Worm (Caenorhabditis elegans) whole organism, late embryonic: ENCODE measurements around the gene ric-4.

Experiments used
- C08G9.2 ChIP-seq: sonication (generic microtip); optimal IDR thresholded peaks from 2 replicates; lab custom pipeline; 2016; ENCODE audit warnings: mild to moderate bottlenecking, missing genetic modification characterization, moderate library complexity, missing compliant biosample characterization
- C38D4.7 ChIP-seq: fragments of 200-800 bp; sonication (Bioruptor generic); optimal IDR thresholded peaks from 2 replicates; lab custom pipeline; 2018; ENCODE audit warnings: mild to moderate bottlenecking, missing genetic modification characterization, moderate library complexity, missing compliant biosample characterization
- ceh-14 ChIP-seq: sonication (generic microtip); optimal IDR thresholded peaks from 2 replicates; lab custom pipeline; 2016; ENCODE audit warnings: missing genotype, missing genetic modification characterization, missing compliant biosample characterization
- ceh-30 ChIP-seq: fragments of 150-350 bp; optimal IDR thresholded peaks from 2 replicates; lab custom pipeline; 2014; ENCODE audit warnings: missing biosample characterization, missing genetic modification characterization
- ceh-34 ChIP-seq: sonication (generic microtip); optimal IDR thresholded peaks from 2 replicates; lab custom pipeline; 2016; ENCODE audit warnings: mild to moderate bottlenecking, missing genetic modification characterization, missing compliant biosample characterization
- ceh-48 ChIP-seq: sonication (generic microtip); optimal IDR thresholded peaks from 2 replicates; lab custom pipeline; 2016; ENCODE audit warnings: missing genetic modification characterization, inconsistent platforms, missing compliant biosample characterization
- ceh-6 ChIP-seq: fragments of 200-800 bp; sonication (Bioruptor generic); optimal IDR thresholded peaks from 2 replicates; lab custom pipeline; 2018; ENCODE audit warnings: mild to moderate bottlenecking, missing genetic modification characterization, missing compliant biosample characterization
- ceh-9 ChIP-seq: sonication (generic microtip); optimal IDR thresholded peaks from 2 replicates; lab custom pipeline; 2016; ENCODE audit warnings: mild to moderate bottlenecking, missing genetic modification characterization, inconsistent platforms, missing compliant biosample characterization
- che-1 ChIP-seq: sonication (generic microtip); optimal IDR thresholded peaks from 2 replicates; lab custom pipeline; 2016; ENCODE audit warnings: mild to moderate bottlenecking, missing genetic modification characterization, missing compliant biosample characterization
- dve-1 ChIP-seq: sonication (generic microtip); optimal IDR thresholded peaks from 2 replicates; lab custom pipeline; 2017; ENCODE audit warnings: antibody characterized with exemption, mild to moderate bottlenecking, missing genetic modification characterization, missing compliant biosample characterization
- elt-2 ChIP-seq: sonication (generic microtip); optimal IDR thresholded peaks from 2 replicates; lab custom pipeline; 2016; ENCODE audit warnings: missing genetic modification reagents, missing genetic modification characterization, missing compliant biosample characterization
- fax-1 ChIP-seq: sonication (generic microtip); optimal IDR thresholded peaks from 2 replicates; lab custom pipeline; 2016; ENCODE audit warnings: missing genotype, missing genetic modification characterization, missing compliant biosample characterization
- hlh-13 ChIP-seq: fragments of 200-800 bp; sonication (Bioruptor generic); optimal IDR thresholded peaks from 2 replicates; lab custom pipeline; 2018; ENCODE audit warnings: mild to moderate bottlenecking, missing genetic modification characterization, missing compliant biosample characterization
- hlh-15 ChIP-seq: sonication (generic microtip); optimal IDR thresholded peaks from 2 replicates; lab custom pipeline; 2016; ENCODE audit warnings: missing genetic modification characterization, missing compliant biosample characterization
- hlh-30 ChIP-seq: sonication (generic microtip); optimal IDR thresholded peaks from 2 replicates; lab custom pipeline; 2017; ENCODE audit warnings: antibody characterized with exemption, missing genetic modification characterization, missing compliant biosample characterization; ENCODE audit not compliant: insufficient read depth
- hlh-6 ChIP-seq: sonication (generic microtip); optimal IDR thresholded peaks from 2 replicates; lab custom pipeline; 2016; ENCODE audit warnings: missing genotype, missing genetic modification characterization, missing compliant biosample characterization
- lim-6 ChIP-seq: sonication (generic microtip); optimal IDR thresholded peaks from 2 replicates; lab custom pipeline; 2016; ENCODE audit warnings: missing genetic modification characterization, missing compliant biosample characterization
- madf-2 ChIP-seq: sonication (generic microtip); optimal IDR thresholded peaks from 2 replicates; lab custom pipeline; 2017; ENCODE audit warnings: missing genetic modification characterization, missing compliant biosample characterization
- mec-3 ChIP-seq: sonication (generic microtip); optimal IDR thresholded peaks from 2 replicates; lab custom pipeline; 2016; ENCODE audit warnings: borderline replicate concordance, missing genetic modification characterization, missing compliant biosample characterization
- nfya-1 ChIP-seq: sonication (generic microtip); optimal IDR thresholded peaks from 2 replicates; lab custom pipeline; 2017; ENCODE audit warnings: missing genetic modification characterization, mild to moderate bottlenecking, missing compliant biosample characterization, antibody characterized with exemption, moderate library complexity
- npax-4 ChIP-seq: sonication (generic microtip); optimal IDR thresholded peaks from 2 replicates; lab custom pipeline; 2016; ENCODE audit warnings: missing genetic modification characterization, missing compliant biosample characterization
- pat-9 ChIP-seq: fragments of 200-800 bp; sonication (Bioruptor generic); optimal IDR thresholded peaks from 2 replicates; lab custom pipeline; 2018; ENCODE audit warnings: mild to moderate bottlenecking, missing genetic modification characterization, moderate library complexity, missing compliant biosample characterization
- pha-2 ChIP-seq: sonication (generic microtip); optimal IDR thresholded peaks from 2 replicates; lab custom pipeline; 2017; ENCODE audit warnings: mild to moderate bottlenecking, missing genetic modification characterization, missing compliant biosample characterization
- pha-4 ChIP-seq: fragments of 150-350 bp; optimal IDR thresholded peaks from 2 replicates; lab custom pipeline; 2018; ENCODE audit warnings: missing biosample characterization, missing genetic modification reagents, missing genetic modification characterization
- pqm-1 ChIP-seq: sonication (generic microtip); optimal IDR thresholded peaks from 2 replicates; lab custom pipeline; 2016; ENCODE audit warnings: missing genetic modification characterization, missing compliant biosample characterization
- rnt-1 ChIP-seq: sonication (generic microtip); optimal IDR thresholded peaks from 2 replicates; lab custom pipeline; 2016; ENCODE audit warnings: missing genetic modification characterization, missing compliant biosample characterization
- sdc-2 ChIP-seq: sonication (generic microtip); optimal IDR thresholded peaks from 2 replicates; lab custom pipeline; 2016; ENCODE audit warnings: missing genotype, missing genetic modification characterization, missing compliant biosample characterization
- tbx-2 ChIP-seq: sonication (generic microtip); optimal IDR thresholded peaks from 2 replicates; lab custom pipeline; 2016; ENCODE audit warnings: missing genetic modification characterization, missing compliant biosample characterization
- tbx-7 ChIP-seq: sonication (generic microtip); optimal IDR thresholded peaks from 2 replicates; lab custom pipeline; 2016; ENCODE audit warnings: missing genotype, missing genetic modification characterization, missing compliant biosample characterization
- ttx-3 ChIP-seq: sonication (generic microtip); optimal IDR thresholded peaks from 2 replicates; lab custom pipeline; 2016; ENCODE audit warnings: missing genetic modification reagents, missing genetic modification characterization, missing compliant biosample characterization
- unc-55 ChIP-seq: sonication (generic microtip); optimal IDR thresholded peaks from 2 replicates; lab custom pipeline; 2017; ENCODE audit warnings: missing biosample characterization, missing genetic modification reagents, missing genetic modification characterization
- zip-5 ChIP-seq: sonication (generic microtip); optimal IDR thresholded peaks from 2 replicates; lab custom pipeline; 2016; ENCODE audit warnings: missing genetic modification characterization, missing compliant biosample characterization

ric-4 gene

DNA sequence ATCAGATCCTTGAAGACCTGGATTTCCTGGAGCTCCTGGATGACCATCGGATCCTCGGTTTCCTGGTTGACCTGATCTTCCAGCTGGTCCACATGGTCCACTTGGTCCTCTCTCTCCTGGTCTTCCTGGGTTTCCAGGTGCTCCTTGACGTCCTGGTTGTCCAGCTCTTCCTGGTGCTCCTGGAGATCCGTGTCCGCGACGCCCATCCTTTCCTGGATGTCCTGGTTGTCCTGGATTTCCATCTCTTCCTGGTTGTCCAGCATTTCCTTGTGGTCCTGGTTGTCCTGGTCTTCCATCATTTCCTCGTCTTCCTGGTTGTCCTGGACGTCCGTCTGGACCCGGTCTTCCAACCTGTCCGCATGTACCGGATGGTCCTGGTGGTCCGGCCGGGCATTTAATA, 21.7 kb upstream of the ric-4 start:
- TF ChIP-seq tbx-2 (tag; lab: Kevin White, UChicago) (no peak), pha-2 (tag; lab: Kevin White, UChicago) (no peak), ttx-3 (tag; lab: Kevin White, UChicago) (no peak)

DNA sequence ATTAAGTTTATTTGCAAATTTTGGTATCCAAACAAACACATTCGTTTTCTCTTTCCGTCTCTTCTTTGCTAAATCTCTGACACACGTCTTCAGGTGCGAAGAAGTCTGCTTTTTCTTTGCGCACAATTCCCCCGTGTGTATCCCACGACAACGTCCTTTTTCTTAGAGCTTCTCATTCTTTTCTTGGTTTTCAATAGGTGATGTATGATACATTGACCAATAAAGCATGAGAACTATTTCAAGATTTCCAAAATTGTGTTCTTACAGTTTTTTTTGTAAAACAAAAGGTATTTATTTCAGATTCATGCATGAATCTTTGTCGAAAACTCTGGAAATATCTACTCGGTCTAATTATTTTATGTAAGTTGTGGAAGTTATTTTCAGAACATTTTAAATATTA, 19.6 kb upstream of the ric-4 start, which contains the start of gene B0024.15:
Gene B0024.15, plus strand, starts transcription at position 301 of the 400 bp plus-strand sequence.
- no peak for TF ChIP-seq sdc-2 (tag; lab: Kevin White, UChicago)
- no peak for TF ChIP-seq fax-1
- no peak for TF ChIP-seq npax-4 (tag; lab: Kevin White, UChicago)
- TF ChIP-seq ceh-9 (tag; lab: Kevin White, UChicago), result no peak

DNA sequence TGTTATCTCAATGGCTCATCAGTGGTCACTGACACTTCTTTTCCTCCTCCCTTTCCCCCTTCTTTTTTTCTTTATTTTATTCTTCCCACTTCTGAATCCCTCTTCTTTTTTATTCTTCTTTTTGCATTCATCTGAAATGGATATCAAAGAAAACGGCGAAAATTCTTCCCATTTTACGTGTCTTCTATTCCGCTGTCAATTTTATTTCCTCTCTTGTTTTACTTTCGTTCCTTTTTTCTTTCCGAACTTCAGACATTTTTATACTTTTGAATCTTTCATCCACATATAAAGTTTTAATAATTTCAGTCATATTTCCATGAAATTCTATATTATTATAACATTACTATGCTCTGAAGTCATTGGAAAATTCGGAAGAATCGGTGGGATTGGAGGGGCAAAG, 17.1 kb upstream of the ric-4 start, which contains the start of gene B0024.3:
Gene B0024.3, plus strand, starts transcription at position 301 of the 400 bp plus-strand sequence.
- no peak for TF ChIP-seq hlh-13 (GFP tag; lab: Kevin White, UChicago)
- no peak for TF ChIP-seq pqm-1 (tag; lab: Kevin White, UChicago)
- no peak for TF ChIP-seq lim-6
- TF ChIP-seq rnt-1, result no peak
- TF ChIP-seq ceh-30, result no peak
- TF ChIP-seq tbx-7 (tag; lab: Kevin White, UChicago), result no peak
- no peak for TF ChIP-seq unc-55 (GFP tag; lab: Kevin White, UChicago)
- TF ChIP-seq che-1 (tag; lab: Kevin White, UChicago), result no peak
- no peak for TF ChIP-seq ceh-48 (tag; lab: Kevin White, UChicago)
- no peak for TF ChIP-seq hlh-15 (tag; lab: Kevin White, UChicago)
- no peak for TF ChIP-seq hlh-30

ce11 chrV:10285853-10286252, 15.7 kb upstream of the ric-4 start:
- TF ChIP-seq dve-1 (tag; lab: Kevin White, UChicago) (no peak), nfya-1 (no peak), ceh-34 (tag; lab: Kevin White, UChicago) (no peak)
- TF ChIP-seq, all 69 proteins: peak for 0

- no peak for TF ChIP-seq hlh-6 (tag; lab: Kevin White, UChicago)
- no peak for TF ChIP-seq C08G9.2 (tag; lab: Kevin White, UChicago)
- TF ChIP-seq pat-9 (tag; lab: Kevin White, UChicago), result no peak
- TF ChIP-seq ceh-30, result no peak
- no peak for TF ChIP-seq C38D4.7 (GFP tag; lab: Kevin White, UChicago)
Observed at ce11 chrV:10283444-10283843, 13.3 kb upstream of the ric-4 start, which contains the start of gene lys-3. Gene lys-3, minus strand, starts transcription at chrV:10283544.

- TF ChIP-seq dve-1 (tag; lab: Kevin White, UChicago) (no peak), pha-4 (no peak), C08G9.2 (tag; lab: Kevin White, UChicago) (no peak), hlh-15 (tag; lab: Kevin White, UChicago) (no peak), zip-5 (tag; lab: Kevin White, UChicago) (no peak), tbx-2 (tag; lab: Kevin White, UChicago) (no peak), mec-3 (tag; lab: Kevin White, UChicago) (no peak), lim-6 (no peak)
- TF ChIP-seq, all 69 proteins: peak for 0
Observed at ce11 chrV:10281374-10281773, 11.3 kb upstream of the ric-4 start, which contains the start of gene lys-2. Gene lys-2, minus strand, starts transcription at chrV:10281474.

DNA sequence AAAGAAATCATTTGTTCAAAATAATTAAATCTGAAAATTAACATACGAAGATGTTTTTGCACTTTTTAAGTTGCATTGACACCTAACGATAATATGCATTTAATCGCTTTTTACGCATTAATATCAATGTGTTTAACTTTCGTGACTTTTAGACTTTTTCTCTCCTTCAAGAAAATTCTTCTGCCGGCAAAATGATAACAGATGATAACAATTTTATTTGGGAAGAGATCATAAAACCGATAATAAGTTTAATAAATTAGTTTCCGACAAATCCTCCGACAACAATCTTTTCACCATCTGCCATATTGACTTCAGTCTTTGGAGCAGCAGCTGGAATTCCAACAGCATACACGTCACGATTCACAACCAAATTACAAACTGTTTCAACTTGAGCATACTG, 10.0 kb upstream of the ric-4 start:
- peak; percentile 15 for TF ChIP-seq elt-2 (tag; lab: Kevin White, UChicago)
- no peak for TF ChIP-seq ceh-6 (GFP tag; lab: Kevin White, UChicago)
- TF ChIP-seq lim-6, result no peak
- TF ChIP-seq madf-2 (tag; lab: Kevin White, UChicago), result no peak
- TF ChIP-seq ceh-14 (tag; lab: Kevin White, UChicago), result no peak
